Worm (Caenorhabditis elegans): ENCODE data around the gene M03F4.4.

DNA sequence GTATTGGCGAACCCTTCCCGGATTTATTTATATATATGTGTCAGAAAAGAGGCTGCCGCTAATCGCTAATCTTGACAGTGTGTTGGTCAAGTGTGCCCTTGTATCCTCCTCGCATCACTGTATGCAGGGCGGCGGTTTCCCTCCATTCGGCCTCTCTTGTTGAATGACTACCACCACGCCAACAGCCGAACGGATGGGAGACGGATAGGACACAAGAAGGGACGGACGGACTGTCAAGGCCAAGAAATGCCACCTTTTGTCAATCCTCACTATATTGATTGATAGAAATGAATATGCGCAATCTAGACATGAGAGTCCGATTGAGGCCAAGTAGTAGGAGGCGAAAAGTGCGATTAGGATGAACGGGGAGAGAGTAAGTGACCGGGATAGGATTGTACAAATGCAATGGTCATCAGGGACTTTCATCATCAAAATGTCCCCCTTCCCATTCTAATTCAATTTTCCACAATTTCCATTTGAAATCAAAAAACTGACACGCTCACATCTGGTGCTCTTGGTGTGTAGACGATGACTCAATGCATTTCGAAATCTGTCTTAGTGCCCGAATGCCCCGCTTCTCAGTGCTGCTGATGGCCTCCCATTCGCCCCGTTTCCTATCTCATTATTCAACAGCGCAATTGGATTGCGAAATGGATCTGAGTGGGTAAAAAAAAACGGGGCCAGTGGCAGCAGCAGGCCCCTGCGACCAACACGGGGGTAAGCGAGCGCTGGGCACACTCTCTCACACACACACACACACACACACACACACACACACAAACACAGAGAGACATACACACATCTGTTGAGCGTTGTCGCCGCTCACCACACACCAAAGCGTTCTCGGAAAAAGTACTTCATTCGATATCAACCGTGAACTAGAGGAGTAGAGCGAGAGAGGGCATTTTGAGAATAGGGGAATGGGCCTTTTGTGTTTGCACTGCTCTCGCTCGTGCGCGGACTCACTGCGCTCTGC, 4.8 kb upstream of the M03F4.4 start:
- peak; percentile 58 for TF ChIP-seq nfyb-1 (GFP tag; IDR thresholded peaks at IDR 0.05)
- TF ChIP-seq snpc-4 (GFP tag; optimal IDR thresholded peaks at IDR 0.05) = no peak
- TF ChIP-seq snpc-4 (tag; optimal IDR thresholded peaks at IDR 0.05) = no peak
- no peak for TF ChIP-seq him-1 (tag; optimal IDR thresholded peaks at IDR 0.05)
- no peak for TF ChIP-seq zim-3 (tag; optimal IDR thresholded peaks at IDR 0.05)
- TF ChIP-seq lin-35 (GFP tag; optimal IDR thresholded peaks at IDR 0.05) = no peak
- peak; percentile 27 for TF ChIP-seq unc-62 (GFP tag; optimal IDR thresholded peaks at IDR 0.05)
- no peak for TF ChIP-seq xnd-1 (tag; optimal IDR thresholded peaks at IDR 0.05)
- TF ChIP-seq hlh-12 (tag; optimal IDR thresholded peaks at IDR 0.05) = no peak
- no peak for TF ChIP-seq ama-1 (optimal IDR thresholded peaks at IDR 0.05)
- TF ChIP-seq ama-1 (GFP tag; optimal IDR thresholded peaks at IDR 0.05) = no peak
- TF ChIP-seq chd-7 (tag; optimal IDR thresholded peaks at IDR 0.05) = peak; percentile 5
- TF ChIP-seq egl-44 (GFP tag; IDR thresholded peaks at IDR 0.05) = no peak
- peak; percentile 89 for TF ChIP-seq zfh-2 (GFP tag; conservative IDR thresholded peaks at IDR 0.05)

Data from whole organism, young adult.